Worm (Caenorhabditis elegans): Measurements from ENCODE around the gene H04J21.4.

DNA sequence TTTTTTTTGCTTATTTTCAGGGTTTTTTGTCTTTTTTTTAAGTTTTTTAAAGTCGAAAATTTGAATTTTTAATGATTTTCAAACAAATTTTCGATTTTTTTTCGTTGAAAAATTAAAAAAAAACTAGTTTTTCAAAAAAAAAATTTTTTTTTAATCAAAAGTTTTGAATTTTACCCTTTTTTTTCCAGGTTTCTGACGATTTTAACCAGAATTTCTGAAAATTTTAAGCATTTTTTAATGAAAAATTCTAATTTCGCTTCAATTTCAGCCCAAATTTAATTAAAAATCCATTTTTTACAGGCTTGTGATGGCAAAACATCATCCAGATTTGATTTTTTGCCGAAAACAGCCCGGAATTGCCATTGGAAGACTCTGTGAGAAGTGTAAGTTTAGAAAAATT is 25.1 kb downstream of the H04J21.4 start, which contains the start of gene phf-5:
- TF ChIP-seq nhr-11 (tag; optimal IDR thresholded peaks at IDR 0.05) = no peak
- TF ChIP-seq skn-1 (tag; optimal IDR thresholded peaks at IDR 0.05) = no peak
- TF ChIP-seq nhr-12 (tag; optimal IDR thresholded peaks at IDR 0.05) = no peak
- no peak for TF ChIP-seq lin-13 (GFP tag; optimal IDR thresholded peaks at IDR 0.05)
- TF ChIP-seq F13H6.1 (tag; optimal IDR thresholded peaks at IDR 0.05) = no peak
